Worm (Caenorhabditis elegans) whole organism, mixed stage, embryonic: Measurements from ENCODE around the gene sulp-7.

Source experiments
- M03D4.4 ChIP-seq: sonication (generic microtip); optimal IDR thresholded peaks from 2 replicates; lab custom pipeline; 2017; ENCODE audit warnings: mild to moderate bottlenecking, missing genetic modification characterization, missing compliant biosample characterization
- bed-3 ChIP-seq: fragments of 200-800 bp; sonication (Bioruptor generic); optimal IDR thresholded peaks from 3 replicates; lab custom pipeline; 2018; ENCODE audit warnings: mild to moderate bottlenecking, missing genetic modification characterization, moderate library complexity, missing compliant biosample characterization
- blmp-1 ChIP-seq: fragments of 150-350 bp; optimal IDR thresholded peaks from 2 replicates; lab custom pipeline; 2014; ENCODE audit warnings: missing biosample characterization, missing genetic modification characterization
- ceh-39 ChIP-seq: fragments of 150-350 bp; optimal IDR thresholded peaks from 2 replicates; lab custom pipeline; 2014; ENCODE audit warnings: missing biosample characterization, missing genetic modification characterization
- ceh-43 ChIP-seq: fragments of 200-800 bp; sonication (Bioruptor generic); optimal IDR thresholded peaks from 2 replicates; lab custom pipeline; 2018; ENCODE audit warnings: mild to moderate bottlenecking, missing genetic modification characterization, moderate library complexity, missing compliant biosample characterization
- ceh-83 ChIP-seq: fragments of 200-800 bp; sonication (Bioruptor generic); optimal IDR thresholded peaks from 2 replicates; lab custom pipeline; 2018; ENCODE audit warnings: mild to moderate bottlenecking, missing genetic modification characterization, missing compliant biosample characterization
- cnd-1 ChIP-seq: fragments of 200-800 bp; sonication (Bioruptor generic); optimal IDR thresholded peaks from 2 replicates; lab custom pipeline; 2018; ENCODE audit warnings: mild to moderate bottlenecking, missing genetic modification characterization, missing compliant biosample characterization
- drap-1 ChIP-seq: fragments of 200-800 bp; sonication (Bioruptor generic); optimal IDR thresholded peaks from 3 replicates; lab custom pipeline; 2018; ENCODE audit warnings: mild to moderate bottlenecking, missing genetic modification characterization, missing compliant biosample characterization
- elt-1 ChIP-seq: sonication (generic microtip); optimal IDR thresholded peaks from 2 replicates; lab custom pipeline; 2017; ENCODE audit warnings: missing genetic modification characterization, mild to moderate bottlenecking, missing compliant biosample characterization, antibody characterized with exemption, moderate library complexity, borderline replicate concordance; ENCODE audit not compliant: insufficient read depth
- elt-3 ChIP-seq: fragments of 150-350 bp; optimal IDR thresholded peaks from 2 replicates; lab custom pipeline; 2014; ENCODE audit warnings: missing biosample characterization, missing genetic modification characterization
- flh-1 ChIP-seq: fragments of 200-800 bp; sonication (Bioruptor generic); optimal IDR thresholded peaks from 2 replicates; lab custom pipeline; 2018; ENCODE audit warnings: mild to moderate bottlenecking, missing genetic modification characterization, moderate library complexity, missing compliant biosample characterization
- ham-2 ChIP-seq: fragments of 200-800 bp; sonication (Bioruptor generic); optimal IDR thresholded peaks from 2 replicates; lab custom pipeline; 2018; ENCODE audit warnings: mild to moderate bottlenecking, missing genetic modification characterization, missing compliant biosample characterization
- hlh-1 ChIP-seq: fragments of 150-350 bp; optimal IDR thresholded peaks from 2 replicates; lab custom pipeline; 2014; ENCODE audit warnings: missing biosample characterization, missing genetic modification reagents, missing genetic modification characterization
- lin-13 ChIP-seq: fragments of 150-350 bp; optimal IDR thresholded peaks from 2 replicates; lab custom pipeline; 2014; ENCODE audit warnings: missing biosample characterization, missing genetic modification characterization
- lin-32 ChIP-seq: fragments of 200-800 bp; sonication (Bioruptor generic); optimal IDR thresholded peaks from 2 replicates; lab custom pipeline; 2018; ENCODE audit warnings: mild to moderate bottlenecking, missing genetic modification characterization, missing compliant biosample characterization
- lsy-2 ChIP-seq: fragments of 150-350 bp; optimal IDR thresholded peaks from 2 replicates; lab custom pipeline; 2014; ENCODE audit warnings: missing biosample characterization, missing genetic modification characterization
- mab-5 ChIP-seq: fragments of 150-350 bp; optimal IDR thresholded peaks from 2 replicates; lab custom pipeline; 2014; ENCODE audit warnings: missing biosample characterization, missing genetic modification characterization
- mep-1 ChIP-seq: fragments of 150-350 bp; optimal IDR thresholded peaks from 2 replicates; lab custom pipeline; 2017; ENCODE audit warnings: missing biosample characterization, missing genetic modification reagents, missing genetic modification characterization, inconsistent platforms
- mls-2 ChIP-seq: sonication (generic microtip); optimal IDR thresholded peaks from 2 replicates; lab custom pipeline; 2016; ENCODE audit warnings: mild to moderate bottlenecking, missing genetic modification characterization, moderate library complexity, missing compliant biosample characterization
- nhr-12 ChIP-seq: fragments of 150-350 bp; optimal IDR thresholded peaks from 2 replicates; lab custom pipeline; 2014; ENCODE audit warnings: missing biosample characterization, missing genetic modification characterization
- nhr-2 ChIP-seq: fragments of 150-350 bp; optimal IDR thresholded peaks from 2 replicates; lab custom pipeline; 2014; ENCODE audit warnings: missing biosample characterization, missing genetic modification characterization
- nhr-237 ChIP-seq: fragments of 150-350 bp; optimal IDR thresholded peaks from 2 replicates; lab custom pipeline; 2014; ENCODE audit warnings: missing biosample characterization, missing genetic modification characterization
- nhr-28 ChIP-seq: fragments of 150-350 bp; optimal IDR thresholded peaks from 2 replicates; lab custom pipeline; 2014; ENCODE audit warnings: missing biosample characterization, missing genetic modification characterization
- nhr-76 ChIP-seq: sonication (generic microtip); optimal IDR thresholded peaks from 2 replicates; lab custom pipeline; 2017; ENCODE audit warnings: missing biosample characterization, missing genetic modification characterization
- pha-4 ChIP-seq: fragments of 150-350 bp; optimal IDR thresholded peaks from 2 replicates; lab custom pipeline; 2018; ENCODE audit warnings: missing biosample characterization, missing genetic modification reagents, missing genetic modification characterization
- sem-2 ChIP-seq: fragments of 200-800 bp; sonication (Bioruptor generic); optimal IDR thresholded peaks from 2 replicates; lab custom pipeline; 2018; ENCODE audit warnings: mild to moderate bottlenecking, missing genetic modification characterization, missing compliant biosample characterization
- snpc-4 ChIP-seq: fragments of 150-350 bp; optimal IDR thresholded peaks from 2 replicates; lab custom pipeline; 2014; ENCODE audit warnings: missing biosample characterization, missing genetic modification characterization
- unc-120 ChIP-seq: sonication (generic microtip); optimal IDR thresholded peaks from 2 replicates; lab custom pipeline; 2017; ENCODE audit warnings: missing genetic modification characterization, missing compliant biosample characterization; ENCODE audit not compliant: poor library complexity, severe bottlenecking
- unc-39 ChIP-seq: fragments of 150-350 bp; optimal IDR thresholded peaks from 2 replicates; lab custom pipeline; 2014; ENCODE audit warnings: missing biosample characterization, missing genetic modification characterization
- unc-62 ChIP-seq: fragments of 150-350 bp; optimal IDR thresholded peaks from 2 replicates; lab custom pipeline; 2014; ENCODE audit warnings: missing biosample characterization, missing genetic modification reagents, missing genetic modification characterization
- ztf-11 ChIP-seq: fragments of 150-350 bp; optimal IDR thresholded peaks from 2 replicates; lab custom pipeline; 2014; ENCODE audit warnings: missing biosample characterization, missing genetic modification characterization

sulp-7 gene

DNA sequence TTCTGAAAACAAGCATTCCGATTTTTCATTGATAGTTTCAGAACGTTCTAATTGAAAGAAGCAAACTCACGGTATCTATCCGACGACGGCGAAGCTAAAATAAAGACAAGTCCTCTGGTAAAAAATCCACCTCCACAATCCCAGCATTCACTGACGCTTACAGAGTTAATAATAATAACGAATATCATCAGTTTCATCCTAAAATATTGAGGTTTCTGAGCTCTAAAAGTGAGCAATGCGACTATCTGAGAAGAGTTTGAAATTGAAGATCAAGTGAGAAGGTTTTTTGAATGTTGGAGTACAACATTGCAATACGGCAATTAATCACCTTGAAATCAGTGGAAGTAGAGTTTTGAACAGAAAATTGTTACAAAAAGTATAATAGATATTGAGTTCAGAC, 4.0 kb upstream of the sulp-7 start, which contains the start of gene W04G3.12:
W04G3.12 (minus strand) TSS at position 311 of the 400 bp plus-strand sequence.
- TF ChIP-seq bed-3 (no peak), ceh-43 (GFP tag; lab: Kevin White, UChicago) (no peak), nhr-76 (tag; lab: Kevin White, UChicago) (no peak), nhr-237 (tag; lab: Kevin White, UChicago) (no peak), pha-4 (no peak), unc-39 (tag; lab: Kevin White, UChicago) (no peak), snpc-4 (tag; lab: Kevin White, UChicago) (no peak), nhr-12 (tag; lab: Kevin White, UChicago) (no peak), lin-13 (no peak), hlh-1 (tag; lab: Kevin White, UChicago) (no peak), mep-1 (no peak)

DNA sequence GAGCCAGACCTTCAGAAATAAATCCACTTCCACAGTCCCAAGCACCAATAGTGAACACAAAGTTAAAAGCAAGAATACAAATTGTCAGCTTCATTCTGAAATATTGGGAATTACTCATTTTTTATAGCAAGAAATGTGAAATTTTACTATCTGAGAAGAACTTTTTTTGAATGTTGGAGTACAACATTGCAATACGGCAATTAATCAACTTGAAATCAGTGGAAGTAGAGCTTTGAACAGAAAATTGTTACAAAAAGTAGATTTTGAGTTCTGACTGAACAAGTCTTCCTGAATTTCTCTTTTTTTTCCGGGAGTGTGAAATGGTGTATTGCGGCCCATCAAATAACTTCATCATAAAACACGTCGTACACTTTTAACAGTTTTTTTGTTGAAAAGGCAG, 2.3 kb upstream of the sulp-7 start, which contains the start of gene W04G3.10:
W04G3.10 (minus strand) TSS at position 101 of the 400 bp plus-strand sequence.
- no peak for TF ChIP-seq ceh-43 (GFP tag; lab: Kevin White, UChicago)
- TF ChIP-seq ham-2 (GFP tag; lab: Kevin White, UChicago) = no peak
- TF ChIP-seq nhr-28 (tag; lab: Kevin White, UChicago) = no peak
- TF ChIP-seq bed-3 = no peak
- no peak for TF ChIP-seq nhr-12 (tag; lab: Kevin White, UChicago)
- TF ChIP-seq mab-5 = no peak
- no peak for TF ChIP-seq elt-3 (tag; lab: Kevin White, UChicago)
- no peak for TF ChIP-seq lsy-2
- TF ChIP-seq sem-2 = no peak
- no peak for TF ChIP-seq ceh-83
- TF ChIP-seq cnd-1 = no peak
- TF ChIP-seq flh-1 (GFP tag; lab: Kevin White, UChicago) = no peak
- no peak for TF ChIP-seq blmp-1 (tag; lab: Kevin White, UChicago)

ce11 chrX:11079667-11080066, 811 bp upstream of the sulp-7 start, which contains the start of gene W04G3.13:
W04G3.13 (minus strand) TSS chrX:11079767.
- TF ChIP-seq nhr-12 (tag; lab: Kevin White, UChicago) = no peak
- no peak for TF ChIP-seq mls-2
- TF ChIP-seq snpc-4 (tag; lab: Kevin White, UChicago) = no peak
- TF ChIP-seq nhr-76 (tag; lab: Kevin White, UChicago) = no peak
- TF ChIP-seq elt-1 (tag; lab: Kevin White, UChicago) = no peak
- TF ChIP-seq lsy-2 = no peak
- no peak for TF ChIP-seq cnd-1
- TF ChIP-seq bed-3 = no peak

- TF ChIP-seq lin-32 (GFP tag; lab: Kevin White, UChicago) (no peak), mls-2 (no peak), elt-3 (tag; lab: Kevin White, UChicago) (no peak), flh-1 (GFP tag; lab: Kevin White, UChicago) (no peak), hlh-1 (tag; lab: Kevin White, UChicago) (no peak), elt-1 (tag; lab: Kevin White, UChicago) (no peak), drap-1 (GFP tag; lab: Kevin White, UChicago) (no peak), snpc-4 (tag; lab: Kevin White, UChicago) (no peak), nhr-28 (tag; lab: Kevin White, UChicago) (no peak), nhr-12 (tag; lab: Kevin White, UChicago) (no peak), ztf-11 (tag; lab: Kevin White, UChicago) (no peak), sem-2 (no peak), unc-62 (GFP tag; lab: Kevin White, UChicago) (no peak), nhr-2 (tag; lab: Kevin White, UChicago) (no peak), M03D4.4 (tag; lab: Kevin White, UChicago) (no peak)
Measured at ce11 chrX:11085162-11085561, 4.7 kb downstream of the sulp-7 start, which contains the start of gene W04G3.7. W04G3.7 (minus strand) TSS chrX:11085262.

DNA sequence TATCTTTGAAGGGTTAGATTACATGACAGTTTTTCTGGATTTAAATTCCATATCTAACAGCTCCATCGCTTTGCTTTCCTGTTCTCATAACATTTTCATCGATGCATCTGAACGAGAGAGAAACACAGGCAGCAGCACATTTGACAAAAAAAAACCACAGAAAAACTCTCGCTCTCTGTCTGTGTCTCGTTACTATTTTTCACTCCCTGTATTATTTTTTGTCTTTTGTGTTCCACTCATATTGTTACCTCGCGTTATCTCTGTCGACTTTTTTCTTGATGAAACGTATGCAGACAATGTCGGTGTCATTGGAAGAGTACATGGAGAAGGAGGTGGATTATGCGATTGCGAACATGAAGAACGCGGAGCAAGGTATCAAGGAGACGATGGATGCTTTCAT, 8.5 kb downstream of the sulp-7 start, which contains the start of gene W04G3.11:
W04G3.11 (plus strand) TSS at position 244 of the 400 bp plus-strand sequence.
- TF ChIP-seq drap-1 (GFP tag; lab: Kevin White, UChicago) = no peak
- TF ChIP-seq blmp-1 (tag; lab: Kevin White, UChicago) = no peak
- no peak for TF ChIP-seq ceh-39 (tag; lab: Kevin White, UChicago)
- no peak for TF ChIP-seq unc-120 (tag; lab: Kevin White, UChicago)
- TF ChIP-seq ceh-43 (GFP tag; lab: Kevin White, UChicago) = no peak
- no peak for TF ChIP-seq nhr-237 (tag; lab: Kevin White, UChicago)
- no peak for TF ChIP-seq snpc-4 (tag; lab: Kevin White, UChicago)
- TF ChIP-seq mep-1 = no peak
